Worm (Caenorhabditis elegans) whole organism, early embryonic: Measurements from ENCODE around the gene ags-3.

Source experiments
- B0310.2 ChIP-seq: sonication (generic microtip); optimal IDR thresholded peaks from 2 replicates; lab custom pipeline; 2016; ENCODE audit warnings: mild to moderate bottlenecking, missing genetic modification characterization, missing compliant biosample characterization
- F13C5.2 ChIP-seq: sonication (generic microtip); optimal IDR thresholded peaks from 2 replicates; lab custom pipeline; 2017; ENCODE audit warnings: mild to moderate bottlenecking, missing genetic modification characterization, inconsistent platforms, missing compliant biosample characterization
- aly-1 ChIP-seq: sonication (generic microtip); optimal IDR thresholded peaks from 2 replicates; lab custom pipeline; 2016; ENCODE audit warnings: missing genetic modification characterization, missing compliant biosample characterization
- ama-1 ChIP-seq: fragments of 150-350 bp; optimal IDR thresholded peaks from 2 replicates; lab custom pipeline; 2014
- ceh-13 ChIP-seq: fragments of 200-800 bp; sonication (Bioruptor generic); optimal IDR thresholded peaks from 2 replicates; lab custom pipeline; 2018; ENCODE audit warnings: mild to moderate bottlenecking, missing genetic modification characterization, missing compliant biosample characterization
- ceh-36 ChIP-seq: sonication (generic microtip); optimal IDR thresholded peaks from 2 replicates; lab custom pipeline; 2016; ENCODE audit warnings: missing genetic modification characterization, inconsistent platforms, missing compliant biosample characterization
- ets-7 ChIP-seq: sonication (generic microtip); optimal IDR thresholded peaks from 2 replicates; lab custom pipeline; 2016; ENCODE audit warnings: missing genotype, missing genetic modification characterization, missing compliant biosample characterization
- flt-1 ChIP-seq: fragments of 200-800 bp; sonication (Bioruptor generic); IDR thresholded peaks from 2 replicates; pipeline ENCODE4 v1.3.6; 2022; ENCODE audit warnings: missing genetic modification characterization, missing compliant biosample characterization
- hmbx-1 ChIP-seq: sonication (generic microtip); optimal IDR thresholded peaks from 2 replicates; lab custom pipeline; 2016; ENCODE audit warnings: mild to moderate bottlenecking, missing genetic modification characterization, missing compliant biosample characterization
- hmg-4 ChIP-seq: fragments of 200-800 bp; sonication (Bioruptor generic); optimal IDR thresholded peaks from 2 replicates; lab custom pipeline; 2018; ENCODE audit warnings: mild to moderate bottlenecking, missing genetic modification characterization, missing compliant biosample characterization
- hnd-1 ChIP-seq: sonication (generic microtip); optimal IDR thresholded peaks from 2 replicates; lab custom pipeline; 2016; ENCODE audit warnings: missing genetic modification characterization, missing compliant biosample characterization
- pes-1 ChIP-seq: fragments of 200-800 bp; sonication (Bioruptor generic); IDR thresholded peaks from 2 replicates; pipeline ENCODE4 v1.3.6; 2022; ENCODE audit warnings: missing genetic modification reagents, missing genetic modification characterization, missing compliant biosample characterization
- scrt-1 ChIP-seq: fragments of 200-800 bp; sonication (Bioruptor generic); IDR thresholded peaks from 2 replicates; pipeline ENCODE4 v1.3.6; 2022; ENCODE audit warnings: missing genetic modification characterization, missing compliant biosample characterization
- sea-1 ChIP-seq: fragments of 200-800 bp; sonication (Bioruptor generic); conservative IDR thresholded peaks from 2 replicates; pipeline ENCODE4 v1.3.6; 2022; ENCODE audit warnings: missing genetic modification characterization, missing compliant biosample characterization
- tbx-11 ChIP-seq: fragments of 200-800 bp; sonication (Bioruptor generic); IDR thresholded peaks from 2 replicates; pipeline ENCODE4 v1.3.6; 2022; ENCODE audit warnings: missing genetic modification characterization, missing compliant biosample characterization
- tbx-37 ChIP-seq: fragments of 200-800 bp; sonication (Bioruptor generic); conservative IDR thresholded peaks from 2 replicates; pipeline ENCODE4 v1.3.6; 2022; ENCODE audit warnings: missing genetic modification reagents, missing genetic modification characterization, missing compliant biosample characterization
- tra-4 ChIP-seq: sonication (generic microtip); optimal IDR thresholded peaks from 2 replicates; lab custom pipeline; 2017; ENCODE audit warnings: missing genetic modification characterization, missing compliant biosample characterization

The ags-3 gene

ce11 chrX:5255320-5255719 is 48.1 kb downstream of the ags-3 start:
- TF ChIP-seq hmbx-1 (no peak), B0310.2 (tag; lab: Kevin White, UChicago) (no peak), flt-1 (GFP tag; lab: Robert Waterston, UW) (no peak), ceh-36 (tag; lab: Kevin White, UChicago) (no peak), tbx-37 (GFP tag; lab: Robert Waterston, UW) (no peak), hmg-4 (GFP tag; lab: Kevin White, UChicago) (no peak), F13C5.2 (tag; lab: Kevin White, UChicago) (no peak), scrt-1 (GFP tag; lab: Robert Waterston, UW) (no peak), ama-1 (lab: Kevin White, UChicago) (no peak), pes-1 (GFP tag; lab: Robert Waterston, UW) (no peak), aly-1 (no peak)

- TF ChIP-seq hmbx-1 (no peak), B0310.2 (tag; lab: Kevin White, UChicago) (no peak), tbx-37 (GFP tag; lab: Robert Waterston, UW) (no peak), sea-1 (no peak), F13C5.2 (tag; lab: Kevin White, UChicago) (no peak), ceh-13 (no peak), tbx-11 (GFP tag; lab: Robert Waterston, UW) (no peak), pes-1 (GFP tag; lab: Robert Waterston, UW) (no peak), hmg-4 (GFP tag; lab: Kevin White, UChicago) (no peak), hnd-1 (tag; lab: Kevin White, UChicago) (no peak), scrt-1 (GFP tag; lab: Robert Waterston, UW) (no peak), aly-1 (no peak), flt-1 (GFP tag; lab: Robert Waterston, UW) (no peak), ets-7 (tag; lab: Kevin White, UChicago) (no peak), tra-4 (tag; lab: Kevin White, UChicago) (no peak), ama-1 (lab: Kevin White, UChicago) (no peak), ceh-36 (tag; lab: Kevin White, UChicago) (no peak)
Observed at ce11 chrX:5254894-5255293, 48.5 kb downstream of the ags-3 start, which contains the start of gene nspg-13. Gene nspg-13 (plus strand): TSS chrX:5255194.

ce11 chrX:5252798-5253197 is 50.6 kb downstream of the ags-3 start, which contains the start of gene nspg-14:
Gene nspg-14 (plus strand): TSS chrX:5253047.
- TF ChIP-seq ama-1 (lab: Kevin White, UChicago) = no peak

ce11 chrX:5249603-5250002 is 53.8 kb downstream of the ags-3 start, which contains the start of gene Y34B4A.10:
Gene Y34B4A.10 (plus strand): TSS chrX:5249903.
- TF ChIP-seq ceh-13 (no peak), hmg-4 (GFP tag; lab: Kevin White, UChicago) (no peak), hmbx-1 (no peak), tra-4 (tag; lab: Kevin White, UChicago) (no peak), ets-7 (tag; lab: Kevin White, UChicago) (no peak), ceh-36 (tag; lab: Kevin White, UChicago) (no peak), hnd-1 (tag; lab: Kevin White, UChicago) (no peak), F13C5.2 (tag; lab: Kevin White, UChicago) (no peak), pes-1 (GFP tag; lab: Robert Waterston, UW) (no peak)

ce11 chrX:5248754-5249153 is 54.6 kb downstream of the ags-3 start:
- no peak for TF ChIP-seq pes-1 (GFP tag; lab: Robert Waterston, UW)
- TF ChIP-seq hmg-4 (GFP tag; lab: Kevin White, UChicago) = no peak
- TF ChIP-seq B0310.2 (tag; lab: Kevin White, UChicago) = no peak
- TF ChIP-seq flt-1 (GFP tag; lab: Robert Waterston, UW) = no peak
- TF ChIP-seq ceh-36 (tag; lab: Kevin White, UChicago) = no peak
- no peak for TF ChIP-seq sea-1
- TF ChIP-seq tra-4 (tag; lab: Kevin White, UChicago) = no peak
- TF ChIP-seq ama-1 (lab: Kevin White, UChicago) = no peak
- no peak for TF ChIP-seq aly-1
- TF ChIP-seq tbx-37 (GFP tag; lab: Robert Waterston, UW) = no peak
- TF ChIP-seq ceh-13 = no peak
- no peak for TF ChIP-seq F13C5.2 (tag; lab: Kevin White, UChicago)
- TF ChIP-seq hmbx-1 = no peak
- TF ChIP-seq scrt-1 (GFP tag; lab: Robert Waterston, UW) = no peak
- TF ChIP-seq tbx-11 (GFP tag; lab: Robert Waterston, UW) = no peak
- no peak for TF ChIP-seq ets-7 (tag; lab: Kevin White, UChicago)

- TF ChIP-seq F13C5.2 (tag; lab: Kevin White, UChicago) = no peak
- TF ChIP-seq B0310.2 (tag; lab: Kevin White, UChicago) = peak; percentile 29
- TF ChIP-seq sea-1 = 0 out of 2 replicates have a peak, but pooled peaks have one; percentile 8
- TF ChIP-seq ceh-13 = no peak
- no peak for TF ChIP-seq hmbx-1
- no peak for TF ChIP-seq hnd-1 (tag; lab: Kevin White, UChicago)
- TF ChIP-seq flt-1 (GFP tag; lab: Robert Waterston, UW) = peak; percentile 45; the same call in 1 of the 2 replicates
Observed at ce11 chrX:5244041-5244440, 59.4 kb downstream of the ags-3 start, which contains the start of gene Y34B4A.7. Gene Y34B4A.7 (plus strand): TSS chrX:5244337.

ce11 chrX:5243382-5243979 is 59.9 kb downstream of the ags-3 start, which contains the start of gene mtm-5:
Gene mtm-5 (minus strand): TSS chrX:5243408.
- no peak for TF ChIP-seq aly-1
- TF ChIP-seq ceh-13 = no peak
- no peak for TF ChIP-seq B0310.2 (tag; lab: Kevin White, UChicago)
- no peak for TF ChIP-seq pes-1 (GFP tag; lab: Robert Waterston, UW)
- TF ChIP-seq tra-4 (tag; lab: Kevin White, UChicago) = no peak
- TF ChIP-seq ceh-36 (tag; lab: Kevin White, UChicago) = no peak
- no peak for TF ChIP-seq tbx-11 (GFP tag; lab: Robert Waterston, UW)
- no peak for TF ChIP-seq hmg-4 (GFP tag; lab: Kevin White, UChicago)
- no peak for TF ChIP-seq F13C5.2 (tag; lab: Kevin White, UChicago)
- TF ChIP-seq ama-1 (lab: Kevin White, UChicago) = no peak
- TF ChIP-seq sea-1 = no peak
- TF ChIP-seq tbx-37 (GFP tag; lab: Robert Waterston, UW) = no peak
- TF ChIP-seq ets-7 (tag; lab: Kevin White, UChicago) = no peak
- TF ChIP-seq flt-1 (GFP tag; lab: Robert Waterston, UW) = no peak
- TF ChIP-seq hmbx-1 = no peak
